Fruit fly (Drosophila melanogaster) whole organism, wandering third instar larva: ENCODE data around the gene GAA1.

ENCODE experiments used
- Abd-B ChIP-seq: fragments of >200 bp; optimal IDR thresholded peaks from 2 replicates; lab custom pipeline; 2017; ENCODE audit warnings: missing biosample characterization, missing genetic modification characterization
- CrebA ChIP-seq: fragments of 200-800 bp; sonication (Bioruptor generic); optimal IDR thresholded peaks from 2 replicates; lab custom pipeline; 2016; ENCODE audit warnings: missing biosample characterization, mild to moderate bottlenecking, missing genetic modification characterization, borderline replicate concordance
- Hr78 ChIP-seq: fragments of >200 bp; optimal IDR thresholded peaks from 2 replicates; lab custom pipeline; 2017; ENCODE audit warnings: missing biosample characterization, missing genetic modification characterization
- Hr83 ChIP-seq: fragments of 200-300 bp; sonication (Bioruptor generic); optimal IDR thresholded peaks from 2 replicates; lab custom pipeline; 2016; ENCODE audit warnings: missing biosample characterization, mild to moderate bottlenecking, missing genetic modification characterization, moderate library complexity; ENCODE audit not compliant: poor library complexity, severe bottlenecking
- br ChIP-seq: fragments of 200-800 bp; sonication (Bioruptor generic); optimal IDR thresholded peaks from 2 replicates; lab custom pipeline; 2016; ENCODE audit warnings: missing biosample characterization, missing genetic modification characterization
- foxo ChIP-seq, 2 experiments: fragments of 200-800 bp; sonication (Bioruptor generic); optimal IDR thresholded peaks; 2 replicates in 1 of 2; 3 replicates in 1 of 2; lab custom pipeline; 2016 to 2017; ENCODE audit warnings: missing biosample characterization in 2 of 2, missing genetic modification characterization in 2 of 2
- pan ChIP-seq: fragments of >200 bp; optimal IDR thresholded peaks from 2 replicates; lab custom pipeline; 2017
- tai ChIP-seq: sonication (Bioruptor generic); optimal IDR thresholded peaks from 2 replicates; lab custom pipeline; 2016; ENCODE audit warnings: missing biosample characterization, missing genetic modification characterization
- woc ChIP-seq: sonication (Bioruptor generic); optimal IDR thresholded peaks from 2 replicates; lab custom pipeline; 2016; ENCODE audit warnings: missing biosample characterization, mild to moderate bottlenecking, missing genetic modification characterization

DNA sequence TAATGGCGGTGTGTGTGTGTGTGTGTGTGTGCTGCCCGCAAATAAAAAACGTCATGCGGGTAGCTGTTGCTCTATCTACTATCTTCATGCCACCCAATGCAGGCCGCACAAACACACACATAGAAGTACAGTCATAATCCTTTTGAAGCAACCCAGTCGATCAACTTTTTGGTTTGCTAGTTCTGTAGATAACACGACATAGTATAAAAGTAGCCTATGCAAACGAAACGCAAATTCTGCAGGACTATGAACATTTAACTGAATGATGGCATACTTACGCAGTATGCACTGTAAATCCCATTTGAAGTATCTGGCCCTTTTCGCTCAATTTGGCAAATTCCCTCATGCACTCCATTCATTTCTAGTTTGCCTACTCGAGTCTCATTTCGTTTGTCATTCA, 7.1 kb downstream of the GAA1 start:
- TF ChIP-seq Hr78 (GFP tag; lab: Kevin White, UChicago) (no peak), CrebA (GFP tag; lab: Kevin White, UChicago) (no peak), pan (lab: Kevin White, UChicago) (no peak), Hr83 (GFP tag; lab: Kevin White, UChicago) (no peak), tai (no peak), Abd-B (GFP tag; lab: Kevin White, UChicago) (no peak), foxo (GFP tag; optimal IDR thresholded peaks at IDR 0.05; lab: Kevin White, UChicago) (no peak), woc (no peak), br (GFP tag; lab: Kevin White, UChicago) (no peak)
